Worm (Caenorhabditis elegans) whole organism, L4 larva: ENCODE results near the gene gst-35.

Experiments used
- D1046.2 ChIP-seq: fragments of 200-800 bp; sonication (Bioruptor generic); IDR thresholded peaks from 2 replicates; pipeline ENCODE4 v1.3.6; 2022; ENCODE audit warnings: missing genetic modification characterization, missing compliant biosample characterization
- F49E8.2 ChIP-seq: sonication (generic microtip); optimal IDR thresholded peaks from 2 replicates; lab custom pipeline; 2016; ENCODE audit warnings: missing compliant biosample characterization, mild to moderate bottlenecking, missing genetic modification characterization, borderline replicate concordance
- T20F7.1 ChIP-seq: fragments of 200-800 bp; sonication (Bioruptor generic); optimal IDR thresholded peaks from 2 replicates; lab custom pipeline; 2018; ENCODE audit warnings: mild to moderate bottlenecking, missing genetic modification characterization, missing compliant biosample characterization
- Y105C5A.15 ChIP-seq: fragments of 200-800 bp; sonication (Bioruptor generic); IDR thresholded peaks from 2 replicates; pipeline ENCODE4 v1.3.6; 2022; ENCODE audit warnings: missing genetic modification characterization, missing compliant biosample characterization
- Y48G9A.11 ChIP-seq: fragments of 200-800 bp; sonication (Bioruptor generic); IDR thresholded peaks from 2 replicates; pipeline ENCODE4 v1.3.6; 2022; ENCODE audit warnings: missing genetic modification reagents, missing genetic modification characterization, missing compliant biosample characterization
- Y75B8A.6 ChIP-seq: fragments of 200-800 bp; sonication (Bioruptor generic); IDR thresholded peaks from 2 replicates; pipeline ENCODE4 v1.3.6; 2022; ENCODE audit warnings: missing genetic modification reagents, missing genetic modification characterization, missing compliant biosample characterization
- arid-1 ChIP-seq: fragments of 200-800 bp; sonication (Bioruptor generic); conservative IDR thresholded peaks from 2 replicates; pipeline ENCODE4 v1.3.6; 2022; ENCODE audit warnings: missing genetic modification reagents, missing genetic modification characterization, missing compliant biosample characterization
- attf-4 ChIP-seq: sonication (generic microtip); optimal IDR thresholded peaks from 3 replicates; lab custom pipeline; 2017; ENCODE audit warnings: missing biosample characterization, missing genetic modification characterization
- ceh-62 ChIP-seq: sonication (generic microtip); optimal IDR thresholded peaks from 2 replicates; lab custom pipeline; 2017; ENCODE audit warnings: missing biosample characterization, missing genetic modification characterization
- ces-1 ChIP-seq: fragments of 150-350 bp; sonication (generic microtip); optimal IDR thresholded peaks from 4 replicates; lab custom pipeline; 2014; ENCODE audit warnings: missing biosample characterization, missing genetic modification reagents, missing genetic modification characterization
- cey-2 ChIP-seq: sonication (generic microtip); optimal IDR thresholded peaks from 3 replicates; lab custom pipeline; 2017; ENCODE audit warnings: missing genetic modification characterization, mild to moderate bottlenecking, missing compliant biosample characterization, antibody characterized with exemption, borderline replicate concordance; ENCODE audit not compliant: insufficient read depth
- daf-16 ChIP-seq, 3 experiments: sonication (generic microtip); optimal IDR thresholded peaks; 2 replicates each; lab custom pipeline; 2016 to 2017; ENCODE audit warnings: missing genetic modification characterization in 3 of 3, missing genetic modification reagents in 3 of 3, mild to moderate bottlenecking in 2 of 3, missing compliant biosample characterization in 2 of 3, missing biosample characterization in 1 of 3, moderate library complexity in 1 of 3
- daf-8 ChIP-seq: fragments of 200-800 bp; sonication (Bioruptor generic); IDR thresholded peaks from 2 replicates; pipeline ENCODE4 v1.3.6; 2022; ENCODE audit warnings: missing genetic modification characterization, missing compliant biosample characterization
- dmd-6 ChIP-seq: fragments of 200-800 bp; sonication (Bioruptor generic); IDR thresholded peaks from 2 replicates; pipeline ENCODE4 v1.3.6; 2022; ENCODE audit warnings: missing genetic modification reagents, missing genetic modification characterization, missing compliant biosample characterization
- dmd-8 ChIP-seq: fragments of 200-800 bp; sonication (Bioruptor generic); IDR thresholded peaks from 2 replicates; pipeline ENCODE4 v1.3.6; 2022; ENCODE audit warnings: missing genetic modification characterization, missing compliant biosample characterization
- duxl-1 ChIP-seq: sonication (generic microtip); optimal IDR thresholded peaks from 2 replicates; lab custom pipeline; 2016; ENCODE audit warnings: mild to moderate bottlenecking, missing genetic modification characterization, moderate library complexity, missing compliant biosample characterization; ENCODE audit not compliant: poor library complexity
- egl-43 ChIP-seq: fragments of 200-800 bp; sonication (Bioruptor generic); IDR thresholded peaks from 2 replicates; pipeline ENCODE4 v1.3.6; 2022; ENCODE audit warnings: missing genetic modification reagents, missing genetic modification characterization, missing compliant biosample characterization
- fkh-10 ChIP-seq: fragments of 150-350 bp; optimal IDR thresholded peaks from 2 replicates; lab custom pipeline; 2014; ENCODE audit warnings: missing biosample characterization, missing genetic modification reagents, missing genetic modification characterization
- fos-1 ChIP-seq: fragments of 150-350 bp; optimal IDR thresholded peaks from 2 replicates; lab custom pipeline; 2014; ENCODE audit warnings: missing biosample characterization, missing genetic modification characterization
- lim-7 ChIP-seq: fragments of 200-800 bp; sonication (Bioruptor generic); IDR thresholded peaks from 2 replicates; pipeline ENCODE4 v1.3.6; 2022; ENCODE audit warnings: missing genetic modification characterization, missing compliant biosample characterization
- lsy-2 ChIP-seq, 2 experiments: fragments of 150-350 bp in 1 of 2; sonication (generic microtip) in 1 of 2; optimal IDR thresholded peaks; 2 replicates each; lab custom pipeline; 2014 to 2017; ENCODE audit warnings: missing biosample characterization in 2 of 2, missing genetic modification characterization in 2 of 2
- mdl-1 ChIP-seq, 2 experiments: fragments of 150-350 bp in 1 of 2; sonication (generic microtip) in 1 of 2; optimal IDR thresholded peaks; 2 replicates each; lab custom pipeline; 2014 to 2017; ENCODE audit warnings: missing biosample characterization in 2 of 2, missing genetic modification characterization in 2 of 2
- mdt-29 ChIP-seq: fragments of 200-800 bp; sonication (Bioruptor generic); IDR thresholded peaks from 2 replicates; pipeline ENCODE4 v1.3.6; 2022; ENCODE audit warnings: missing genetic modification reagents, missing genetic modification characterization, missing compliant biosample characterization
- mxl-3 ChIP-seq: fragments of 200-800 bp; sonication (Bioruptor generic); optimal IDR thresholded peaks from 2 replicates; lab custom pipeline; 2018; ENCODE audit warnings: mild to moderate bottlenecking, missing genetic modification characterization, missing compliant biosample characterization
- nhr-10 ChIP-seq: fragments of 150-350 bp; optimal IDR thresholded peaks from 2 replicates; lab custom pipeline; 2014; ENCODE audit warnings: missing biosample characterization, missing genetic modification characterization
- nhr-102 ChIP-seq: sonication (generic microtip); optimal IDR thresholded peaks from 2 replicates; lab custom pipeline; 2016; ENCODE audit warnings: mild to moderate bottlenecking, missing genetic modification characterization, moderate library complexity, missing compliant biosample characterization
- nhr-111 ChIP-seq: fragments of 200-800 bp; sonication (Bioruptor generic); optimal IDR thresholded peaks from 2 replicates; lab custom pipeline; 2018; ENCODE audit warnings: mild to moderate bottlenecking, missing genetic modification characterization, missing compliant biosample characterization
- nhr-28 ChIP-seq: fragments of 150-350 bp; optimal IDR thresholded peaks from 2 replicates; lab custom pipeline; 2014; ENCODE audit warnings: missing biosample characterization, missing genetic modification characterization
- nhr-76 ChIP-seq: fragments of 150-350 bp; optimal IDR thresholded peaks from 2 replicates; lab custom pipeline; 2014; ENCODE audit warnings: missing biosample characterization, missing genetic modification characterization
- pha-4 ChIP-seq, 2 experiments: fragments of 150-350 bp in 1 of 2; fragments of 200-800 bp in 1 of 2; sonication (Bioruptor generic) in 1 of 2; IDR thresholded peaks in 1 of 2; optimal IDR thresholded peaks in 1 of 2; 2 replicates each; pipeline versions ENCODE4 v1.3.6 to Lab custom; 2014 to 2022; ENCODE audit warnings: missing genetic modification characterization in 2 of 2, missing genetic modification reagents in 2 of 2, missing biosample characterization in 1 of 2, missing compliant biosample characterization in 1 of 2
- pqm-1 ChIP-seq: sonication (generic microtip); optimal IDR thresholded peaks from 2 replicates; lab custom pipeline; 2017; ENCODE audit warnings: missing biosample characterization, missing genetic modification characterization
- saeg-2 ChIP-seq: fragments of 200-800 bp; sonication (Bioruptor generic); IDR thresholded peaks from 2 replicates; pipeline ENCODE4 v1.3.6; 2022; ENCODE audit warnings: missing genetic modification reagents, missing genetic modification characterization, missing compliant biosample characterization
- snpc-4 ChIP-seq: fragments of 150-350 bp; optimal IDR thresholded peaks from 2 replicates; lab custom pipeline; 2014; ENCODE audit warnings: missing biosample characterization, missing genetic modification characterization
- tag-97 ChIP-seq: fragments of 200-800 bp; sonication (Bioruptor generic); IDR thresholded peaks from 2 replicates; pipeline ENCODE4 v1.3.6; 2022; ENCODE audit warnings: missing genetic modification characterization, missing compliant biosample characterization
- unc-62 ChIP-seq, 3 experiments: fragments of 150-350 bp in 1 of 3; sonication (generic microtip); optimal IDR thresholded peaks in 2 of 3; peaks in 1 of 3; 1 replicate in 1 of 3; 2 replicates in 2 of 3; lab custom pipeline; 2014 to 2017; ENCODE audit warnings: missing biosample characterization in 3 of 3, missing genetic modification characterization in 3 of 3, missing genetic modification reagents in 3 of 3, missing genotype in 1 of 3
- zip-11 ChIP-seq: fragments of 200-800 bp; sonication (Bioruptor generic); IDR thresholded peaks from 2 replicates; pipeline ENCODE4 v1.3.6; 2022; ENCODE audit warnings: missing genetic modification characterization, missing compliant biosample characterization

Gene gst-35

ce11 chrII:15165681-15166235 is 19.4 kb downstream of the gst-35 start, which contains the start of gene gst-27 (continued):
- TF ChIP-seq pha-4 (GFP tag; IDR thresholded peaks at IDR 0.05; lab: Robert Waterston, UW) (peak; percentile 91), pha-4 (tag; optimal IDR thresholded peaks at IDR 0.05; lab: Kevin White, UChicago) (no peak), Y105C5A.15 (GFP tag; lab: Robert Waterston, UW) (peak; percentile 87; the same call in 1 of the 2 replicates), saeg-2 (peak; percentile 53; the same call in 1 of the 2 replicates), snpc-4 (tag; lab: Kevin White, UChicago) (peak; percentile 10), dmd-6 (peak; percentile 84), unc-62 (GFP tag; optimal IDR thresholded peaks at IDR 0.05 in 1 of 2; lab: Kevin White, UChicago) (peak in 1 of 2 experiments; percentile 100), unc-62 (tag; optimal IDR thresholded peaks at IDR 0.05; lab: Kevin White, UChicago) (no peak), mxl-3 (GFP tag; lab: Kevin White, UChicago) (peak; percentile 81), dmd-8 (GFP tag; lab: Robert Waterston, UW) (peak; percentile 89), tag-97 (no peak), lsy-2 (tag; optimal IDR thresholded peaks at IDR 0.05; lab: Kevin White, UChicago) (no peak), ceh-62 (no peak), attf-4 (no peak), T20F7.1 (GFP tag; lab: Kevin White, UChicago) (no peak), nhr-102 (tag; lab: Kevin White, UChicago) (peak; percentile 73), cey-2 (tag; lab: Kevin White, UChicago) (no peak), lim-7 (GFP tag; lab: Robert Waterston, UW) (peak; percentile 92), nhr-10 (tag; lab: Kevin White, UChicago) (no peak), nhr-76 (tag; lab: Kevin White, UChicago) (no peak), fkh-10 (GFP tag; lab: Kevin White, UChicago) (peak; percentile 54), zip-11 (GFP tag; lab: Robert Waterston, UW) (0 out of 2 replicates have a peak, but pooled peaks have one; percentile 39), Y75B8A.6 (GFP tag; lab: Robert Waterston, UW) (peak; percentile 83; the same call in 1 of the 2 replicates), duxl-1 (tag; lab: Kevin White, UChicago) (peak; percentile 87), daf-8 (GFP tag; lab: Robert Waterston, UW) (0 out of 2 replicates have a peak, but pooled peaks have one; percentile 56), Y48G9A.11 (GFP tag; lab: Robert Waterston, UW) (peak; percentile 80), egl-43 (peak; percentile 97), arid-1 (GFP tag; lab: Robert Waterston, UW) (peak; percentile 71), nhr-111 (GFP tag; lab: Kevin White, UChicago) (peak; percentile 50), ces-1 (GFP tag; lab: Kevin White, UChicago) (no peak), fos-1 (tag; lab: Kevin White, UChicago) (no peak), mdl-1 (tag; optimal IDR thresholded peaks at IDR 0.05; lab: Kevin White, UChicago) (peak in 1 of 2 experiments; percentile 43), pqm-1 (tag; lab: Kevin White, UChicago) (peak; percentile 22), D1046.2 (0 out of 2 replicates have a peak, but pooled peaks have one; percentile 45), mdt-29 (GFP tag; lab: Robert Waterston, UW) (peak; percentile 83)

ce11 chrII:15164453-15164852 is 20.7 kb downstream of the gst-35 start, which contains the start of gene gst-26:
gst-26 (minus strand) TSS chrII:15164553.
- TF ChIP-seq pqm-1 (tag; lab: Kevin White, UChicago): peak; percentile 41
- no peak for TF ChIP-seq lsy-2 (tag; optimal IDR thresholded peaks at IDR 0.05; lab: Kevin White, UChicago)
- no peak for TF ChIP-seq daf-16 (GFP tag; optimal IDR thresholded peaks at IDR 0.05; lab: Kevin White, UChicago)
- peak; percentile 4 for TF ChIP-seq daf-16 (tag; optimal IDR thresholded peaks at IDR 0.05; lab: Kevin White, UChicago)
- TF ChIP-seq F49E8.2: no peak
- TF ChIP-seq nhr-28: peak; percentile 17
- TF ChIP-seq, all 104 proteins: peak for 3
